Worm (Caenorhabditis elegans) whole organism, late embryonic: ENCODE data around the gene T07F8.1.

Experiments used
- K02D7.2 ChIP-seq: sonication (generic microtip); optimal IDR thresholded peaks from 2 replicates; lab custom pipeline; 2017; ENCODE audit warnings: mild to moderate bottlenecking, missing genetic modification characterization, missing compliant biosample characterization
- ama-1 ChIP-seq: fragments of 150-350 bp; optimal IDR thresholded peaks from 2 replicates; lab custom pipeline; 2014
- ceh-45 ChIP-seq: fragments of 200-800 bp; sonication (Bioruptor generic); IDR thresholded peaks from 2 replicates; pipeline ENCODE4 v1.3.6; 2022; ENCODE audit warnings: missing genetic modification reagents, missing genetic modification characterization, missing compliant biosample characterization
- ceh-9 ChIP-seq: sonication (generic microtip); optimal IDR thresholded peaks from 2 replicates; lab custom pipeline; 2016; ENCODE audit warnings: mild to moderate bottlenecking, missing genetic modification characterization, inconsistent platforms, missing compliant biosample characterization
- elt-4 ChIP-seq: sonication (generic microtip); optimal IDR thresholded peaks from 2 replicates; lab custom pipeline; 2016; ENCODE audit warnings: missing genetic modification characterization, missing compliant biosample characterization
- eyg-1 ChIP-seq: sonication (generic microtip); optimal IDR thresholded peaks from 2 replicates; lab custom pipeline; 2016; ENCODE audit warnings: missing genotype, missing genetic modification characterization, missing compliant biosample characterization
- gmeb-2 ChIP-seq: sonication (generic microtip); optimal IDR thresholded peaks from 2 replicates; lab custom pipeline; 2016; ENCODE audit warnings: missing genetic modification characterization, inconsistent platforms, missing compliant biosample characterization
- madf-2 ChIP-seq: sonication (generic microtip); optimal IDR thresholded peaks from 2 replicates; lab custom pipeline; 2017; ENCODE audit warnings: missing genetic modification characterization, missing compliant biosample characterization
- unc-55 ChIP-seq: sonication (generic microtip); optimal IDR thresholded peaks from 2 replicates; lab custom pipeline; 2017; ENCODE audit warnings: missing biosample characterization, missing genetic modification reagents, missing genetic modification characterization

- TF ChIP-seq madf-2 (tag; lab: Kevin White, UChicago) (no peak), K02D7.2 (no peak), eyg-1 (tag; lab: Kevin White, UChicago) (no peak), elt-4 (tag; lab: Kevin White, UChicago) (no peak), ama-1 (lab: Kevin White, UChicago) (no peak), ceh-9 (tag; lab: Kevin White, UChicago) (no peak), ceh-45 (GFP tag; lab: Robert Waterston, UW) (no peak), unc-55 (GFP tag; lab: Kevin White, UChicago) (no peak), gmeb-2 (tag; lab: Kevin White, UChicago) (no peak)
These were observed 2.0 kb upstream of the T07F8.1 start for ce11 chrII:7146240-7146639.
